Fruit fly (Drosophila melanogaster) whole organism, embryonic: ENCODE data around the gene Psa.

ENCODE experiments used
- CG11398 ChIP-seq: fragments of 200-800 bp; sonication (Bioruptor generic); optimal IDR thresholded peaks from 2 replicates; lab custom pipeline; 2016; ENCODE audit warnings: missing biosample characterization, missing genetic modification characterization
- CG11504 ChIP-seq: fragments of 200-800 bp; sonication (Bioruptor generic); optimal IDR thresholded peaks from 3 replicates; lab custom pipeline; 2019; ENCODE audit warnings: missing biosample characterization, mild to moderate bottlenecking, missing genetic modification characterization, moderate library complexity
- CG11560 ChIP-seq: fragments of 200-800 bp; sonication (Bioruptor generic); IDR thresholded peaks from 3 replicates; pipeline ENCODE4 v1.3.6; 2022; ENCODE audit warnings: missing biosample characterization, missing genetic modification characterization
- CG12299 ChIP-seq: fragments of 200-800 bp; sonication (Bioruptor generic); optimal IDR thresholded peaks from 2 replicates; lab custom pipeline; 2018; ENCODE audit warnings: missing biosample characterization, mild to moderate bottlenecking, missing genetic modification characterization
- CG12942 ChIP-seq: fragments of 200-800 bp; sonication (Bioruptor generic); optimal IDR thresholded peaks from 3 replicates; lab custom pipeline; 2016; ENCODE audit warnings: missing biosample characterization, missing genetic modification characterization
- CG13624 ChIP-seq: fragments of 200-800 bp; sonication (Bioruptor generic); optimal IDR thresholded peaks from 2 replicates; lab custom pipeline; 2016; ENCODE audit warnings: missing biosample characterization, missing genetic modification characterization
- CG13894 ChIP-seq: fragments of 200-800 bp; sonication (Bioruptor generic); optimal IDR thresholded peaks from 3 replicates; lab custom pipeline; 2018; ENCODE audit warnings: missing biosample characterization, mild to moderate bottlenecking, missing genetic modification characterization, moderate library complexity
- CG15269 ChIP-seq: fragments of 200-800 bp; sonication (Bioruptor generic); optimal IDR thresholded peaks from 2 replicates; lab custom pipeline; 2018; ENCODE audit warnings: missing biosample characterization, mild to moderate bottlenecking, missing genetic modification characterization, moderate library complexity
- CG16813 ChIP-seq: fragments of 200-800 bp; sonication (Bioruptor generic); IDR thresholded peaks from 3 replicates; pipeline ENCODE4 v1.3.6; 2022; ENCODE audit warnings: missing biosample characterization, missing genetic modification characterization; ENCODE audit not compliant: partially characterized antibody
- CG17359 ChIP-seq: fragments of 200-800 bp; sonication (Bioruptor generic); optimal IDR thresholded peaks from 3 replicates; lab custom pipeline; 2018; ENCODE audit warnings: missing biosample characterization, mild to moderate bottlenecking, missing genetic modification characterization, moderate library complexity
- CG17612 ChIP-seq: fragments of 200-800 bp; sonication (Bioruptor generic); IDR thresholded peaks from 2 replicates; pipeline ENCODE4 v1.3.6; 2022; ENCODE audit warnings: missing biosample characterization, missing genetic modification characterization
- CG18262 ChIP-seq: fragments of 200-800 bp; optimal IDR thresholded peaks from 3 replicates; lab custom pipeline; 2019; ENCODE audit warnings: missing biosample characterization, mild to moderate bottlenecking, missing genetic modification characterization, moderate library complexity
- CG18619 ChIP-seq: fragments of 200-800 bp; sonication (Bioruptor generic); optimal IDR thresholded peaks from 3 replicates; lab custom pipeline; 2017; ENCODE audit warnings: missing biosample characterization, mild to moderate bottlenecking, missing genetic modification characterization
- CG2875 ChIP-seq: fragments of 200-800 bp; sonication (Bioruptor generic); optimal IDR thresholded peaks from 2 replicates; lab custom pipeline; 2017; ENCODE audit warnings: missing biosample characterization, mild to moderate bottlenecking, missing genetic modification characterization, missing genetic modification reagents
- CG30431 ChIP-seq: fragments of 200-800 bp; sonication (Bioruptor generic); optimal IDR thresholded peaks from 2 replicates; lab custom pipeline; 2017; ENCODE audit warnings: missing biosample characterization, missing genetic modification characterization
- CG3281 ChIP-seq: fragments of 200-800 bp; sonication (Bioruptor generic); optimal IDR thresholded peaks from 3 replicates; lab custom pipeline; 2017; ENCODE audit warnings: missing biosample characterization, mild to moderate bottlenecking, missing genetic modification characterization
- CG3995 ChIP-seq: fragments of 200-800 bp; sonication (Bioruptor generic); optimal IDR thresholded peaks from 3 replicates; lab custom pipeline; 2016; ENCODE audit warnings: missing biosample characterization, missing genetic modification characterization
- CG42726 ChIP-seq: fragments of 200-800 bp; sonication (Bioruptor generic); IDR thresholded peaks from 2 replicates; pipeline ENCODE4 v1.3.6; 2022; ENCODE audit warnings: missing biosample characterization, missing genetic modification characterization; ENCODE audit not compliant: partially characterized antibody
- CG5180 ChIP-seq: fragments of 200-800 bp; sonication (Bioruptor generic); optimal IDR thresholded peaks from 3 replicates; lab custom pipeline; 2017; ENCODE audit warnings: missing biosample characterization, missing genetic modification characterization, mild to moderate bottlenecking, moderate library complexity, missing genetic modification reagents
- CG5953 ChIP-seq: fragments of 200-800 bp; sonication (Bioruptor generic); IDR thresholded peaks from 2 replicates; pipeline ENCODE4 v1.3.6; 2022; ENCODE audit warnings: missing biosample characterization, missing genetic modification characterization
- CG7271 ChIP-seq: fragments of 200-800 bp; sonication (Bioruptor generic); optimal IDR thresholded peaks from 2 replicates; lab custom pipeline; 2018; ENCODE audit warnings: missing biosample characterization, mild to moderate bottlenecking, missing genetic modification characterization, moderate library complexity
- CG7987 ChIP-seq: fragments of 200-800 bp; sonication (Bioruptor generic); optimal IDR thresholded peaks from 2 replicates; lab custom pipeline; 2018; ENCODE audit warnings: missing biosample characterization, mild to moderate bottlenecking, missing genetic modification characterization, moderate library complexity
- CG9727 ChIP-seq: fragments of 200-800 bp; sonication (Bioruptor generic); optimal IDR thresholded peaks from 3 replicates; lab custom pipeline; 2017; ENCODE audit warnings: missing biosample characterization, mild to moderate bottlenecking, missing genetic modification characterization
- CG9876 ChIP-seq: fragments of 200-800 bp; sonication (Bioruptor generic); optimal IDR thresholded peaks from 2 replicates; lab custom pipeline; 2016; ENCODE audit warnings: missing biosample characterization, missing genetic modification characterization
- Drgx ChIP-seq: fragments of 200-800 bp; sonication (Bioruptor generic); IDR thresholded peaks from 2 replicates; pipeline ENCODE4 v1.3.6; 2022; ENCODE audit warnings: missing biosample characterization, missing genetic modification characterization
- Gug ChIP-seq: fragments of 200-800 bp; sonication (Bioruptor generic); IDR thresholded peaks from 4 replicates; pipeline ENCODE4 v1.3.6; 2022; ENCODE audit warnings: missing biosample characterization, missing genetic modification characterization
- HLH54F ChIP-seq: fragments of 200-800 bp; sonication (Bioruptor generic); optimal IDR thresholded peaks from 3 replicates; lab custom pipeline; 2016; ENCODE audit warnings: missing biosample characterization, missing genetic modification characterization
- Mes4 ChIP-seq: fragments of 200-800 bp; sonication (Bioruptor generic); optimal IDR thresholded peaks from 2 replicates; lab custom pipeline; 2016; ENCODE audit warnings: missing biosample characterization, missing genetic modification characterization
- Poxn ChIP-seq: fragments of 200-800 bp; sonication (Bioruptor generic); IDR thresholded peaks from 2 replicates; pipeline ENCODE4 v1.3.6; 2022; ENCODE audit warnings: missing biosample characterization, missing genetic modification characterization
- Trl ChIP-seq, 3 experiments: fragments of >200 bp in 2 of 3; fragments of 200-800 bp in 1 of 3; sonication (Bioruptor generic) in 1 of 3; optimal IDR thresholded peaks; 2 replicates in 1 of 3; 3 replicates in 2 of 3; lab custom pipeline; 2016 to 2017; ENCODE audit warnings: missing biosample characterization in 1 of 3, missing genetic modification characterization in 1 of 3
- amos ChIP-seq: fragments of 200-800 bp; sonication (Bioruptor generic); IDR thresholded peaks from 2 replicates; pipeline ENCODE4 v1.3.6; 2022; ENCODE audit warnings: missing biosample characterization, missing genetic modification characterization; ENCODE audit not compliant: partially characterized antibody
- cas ChIP-seq: fragments of 200-800 bp; sonication (Bioruptor generic); IDR thresholded peaks from 2 replicates; pipeline ENCODE4 v1.3.6; 2022; ENCODE audit warnings: missing biosample characterization, missing genetic modification characterization
- cwo ChIP-seq: fragments of 200-800 bp; sonication (Bioruptor generic); optimal IDR thresholded peaks from 3 replicates; lab custom pipeline; 2017; ENCODE audit warnings: missing biosample characterization, missing genetic modification characterization, mild to moderate bottlenecking, moderate library complexity, missing genetic modification reagents
- en ChIP-seq: fragments of 200-800 bp; sonication (Bioruptor generic); optimal IDR thresholded peaks from 2 replicates; lab custom pipeline; 2016; ENCODE audit warnings: missing biosample characterization, missing genetic modification characterization
- gcm2 ChIP-seq: fragments of 200-800 bp; sonication (Bioruptor generic); optimal IDR thresholded peaks from 2 replicates; lab custom pipeline; 2016; ENCODE audit warnings: missing biosample characterization, missing genetic modification characterization
- gem ChIP-seq: fragments of 200-800 bp; sonication (Bioruptor generic); optimal IDR thresholded peaks from 2 replicates; lab custom pipeline; 2019; ENCODE audit warnings: missing biosample characterization, mild to moderate bottlenecking, missing genetic modification characterization, moderate library complexity
- mam ChIP-seq: fragments of 200-800 bp; sonication (Bioruptor generic); optimal IDR thresholded peaks from 3 replicates; lab custom pipeline; 2016; ENCODE audit warnings: missing biosample characterization, missing genetic modification characterization
- nerfin-2 ChIP-seq: fragments of 200-800 bp; sonication (Bioruptor generic); IDR thresholded peaks from 2 replicates; pipeline ENCODE4 v1.3.6; 2022; ENCODE audit warnings: missing biosample characterization, missing genetic modification characterization; ENCODE audit not compliant: partially characterized antibody
- pb ChIP-seq: fragments of 200-800 bp; sonication (Bioruptor generic); optimal IDR thresholded peaks from 3 replicates; lab custom pipeline; 2016; ENCODE audit warnings: missing biosample characterization, missing genetic modification characterization
- phol ChIP-seq: fragments of 200-800 bp; sonication (Bioruptor generic); optimal IDR thresholded peaks from 3 replicates; lab custom pipeline; 2018; ENCODE audit warnings: missing biosample characterization, mild to moderate bottlenecking, missing genetic modification characterization, moderate library complexity
- run ChIP-seq: fragments of 200-800 bp; sonication (Bioruptor generic); optimal IDR thresholded peaks from 3 replicates; lab custom pipeline; 2018; ENCODE audit warnings: missing biosample characterization, mild to moderate bottlenecking, missing genetic modification characterization
- sens ChIP-seq: fragments of 200-800 bp; sonication (Bioruptor generic); peaks from one replicate; lab custom pipeline; 2016; ENCODE audit warnings: missing biosample characterization, missing genetic modification characterization
- sens-2 ChIP-seq: fragments of 200-800 bp; sonication (Bioruptor generic); IDR thresholded peaks from 2 replicates; pipeline ENCODE4 v1.3.6; 2022; ENCODE audit warnings: missing biosample characterization, missing genetic modification characterization
- slbo ChIP-seq: fragments of 200-800 bp; sonication (Bioruptor generic); IDR thresholded peaks from 2 replicates; pipeline ENCODE4 v1.3.6; 2022; ENCODE audit warnings: missing biosample characterization, missing genetic modification characterization
- sna ChIP-seq: fragments of 200-800 bp; sonication (Bioruptor generic); IDR thresholded peaks from 2 replicates; pipeline ENCODE4 v1.3.6; 2022; ENCODE audit warnings: missing biosample characterization, missing genetic modification characterization; ENCODE audit not compliant: partially characterized antibody
- ttk ChIP-seq: fragments of 200-800 bp; sonication (Bioruptor generic); IDR thresholded peaks from 2 replicates; pipeline ENCODE4 v2.1.2; 2022; ENCODE audit warnings: missing biosample characterization, missing genetic modification characterization
- usp ChIP-seq: fragments of >200 bp; optimal IDR thresholded peaks from 2 replicates; lab custom pipeline; 2017; ENCODE audit warnings: missing biosample characterization, missing genetic modification characterization
- vnd ChIP-seq: fragments of 200-800 bp; sonication (Bioruptor generic); IDR thresholded peaks from 3 replicates; pipeline ENCODE4 v1.3.6; 2022; ENCODE audit warnings: missing biosample characterization, missing genetic modification characterization; ENCODE audit not compliant: partially characterized antibody
- wek ChIP-seq: fragments of 200-800 bp; sonication (Bioruptor generic); optimal IDR thresholded peaks from 3 replicates; lab custom pipeline; 2018; ENCODE audit warnings: missing biosample characterization, mild to moderate bottlenecking, missing genetic modification characterization, moderate library complexity

Psa gene

dm6 chr3L:1546349-1547116 is 43.9 kb downstream of the Psa start (continued):
- TF ChIP-seq Drgx (GFP tag; lab: Robert Waterston, UW) (no peak), Poxn (GFP tag; lab: Robert Waterston, UW) (no peak), CG15269 (tag; lab: Kevin White, UChicago) (no peak), CG16813 (no peak), Gug (GFP tag; lab: Robert Waterston, UW) (no peak), phol (tag; lab: Kevin White, UChicago) (peak; percentile 68), CG11560 (no peak), CG3281 (GFP tag; lab: Kevin White, UChicago) (no peak), CG42726 (GFP tag; lab: Robert Waterston, UW) (no peak), CG12942 (GFP tag; lab: Kevin White, UChicago) (no peak), CG5180 (GFP tag; lab: Kevin White, UChicago) (peak; percentile 14), en (GFP tag; lab: Kevin White, UChicago) (no peak), HLH54F (no peak), CG11398 (GFP tag; lab: Kevin White, UChicago) (no peak), wek (GFP tag; lab: Kevin White, UChicago) (no peak), cas (GFP tag; lab: Robert Waterston, UW) (no peak), cwo (GFP tag; lab: Kevin White, UChicago) (peak; percentile 76), nerfin-2 (no peak), CG9727 (peak; percentile 47), amos (GFP tag; lab: Robert Waterston, UW) (no peak), Trl (optimal IDR thresholded peaks at IDR 0.05; lab: Kevin White, UChicago) (peak; percentile 82 to 86), Trl (GFP tag; optimal IDR thresholded peaks at IDR 0.05; lab: Kevin White, UChicago) (peak; percentile 17), CG2875 (GFP tag; lab: Kevin White, UChicago) (no peak), sna (peak; percentile 40), sens-2 (GFP tag; lab: Robert Waterston, UW) (0 out of 2 replicates have a peak, but pooled peaks have one; percentile 5), CG18619 (GFP tag; lab: Kevin White, UChicago) (no peak), usp (GFP tag; lab: Kevin White, UChicago) (no peak), CG13894 (tag; lab: Kevin White, UChicago) (no peak), CG7987 (GFP tag; lab: Kevin White, UChicago) (peak; percentile 43), gcm2 (GFP tag; lab: Kevin White, UChicago) (no peak), pb (GFP tag; lab: Kevin White, UChicago) (no peak), vnd (GFP tag; lab: Robert Waterston, UW) (no peak), ttk (GFP tag; lab: Robert Waterston, UW) (peak; percentile 19; the same call in 1 of the 2 replicates), sens (GFP tag; lab: Kevin White, UChicago) (peak; percentile 82), CG30431 (GFP tag; lab: Kevin White, UChicago) (no peak), gem (tag; lab: Kevin White, UChicago) (peak; percentile 13), Mes4 (GFP tag; lab: Kevin White, UChicago) (no peak), mam (no peak), CG12299 (tag; lab: Kevin White, UChicago) (no peak), CG17612 (GFP tag; lab: Robert Waterston, UW) (no peak), CG3995 (GFP tag; lab: Kevin White, UChicago) (no peak), slbo (GFP tag; lab: Robert Waterston, UW) (no peak), CG17359 (no peak), CG13624 (GFP tag; lab: Kevin White, UChicago) (no peak), CG18262 (tag; lab: Kevin White, UChicago) (peak; percentile 24), CG9876 (GFP tag; lab: Kevin White, UChicago) (no peak), CG11504 (tag; lab: Kevin White, UChicago) (no peak), CG7271 (tag; lab: Kevin White, UChicago) (no peak), run (no peak), CG5953 (GFP tag; lab: Robert Waterston, UW) (no peak)
